Fruit fly (Drosophila melanogaster) whole organism, larva: Measurements from ENCODE around the gene CG10513.

Experiments used
- noc ChIP-seq: fragments of 200-800 bp; sonication (Bioruptor generic); optimal IDR thresholded peaks from 3 replicates; lab custom pipeline; 2019; ENCODE audit warnings: missing biosample characterization, mild to moderate bottlenecking, missing genetic modification characterization, moderate library complexity

Gene CG10513

dm6 chr3R:25297678-25298077 is 20.7 kb upstream of the CG10513 start, which contains the start of gene CG31097:
TSS of gene CG31097 (minus strand) at chr3R:25297778.
- no peak for TF ChIP-seq noc (tag; lab: Kevin White, UChicago)

dm6 chr3R:25295320-25296020 is 18.5 kb upstream of the CG10513 start, which contains the start of gene CG31102:
TSS of gene CG31102 (minus strand) at chr3R:25295594.
- TF ChIP-seq noc (tag; lab: Kevin White, UChicago) = peak; percentile 65

- TF ChIP-seq noc (tag; lab: Kevin White, UChicago) = peak; percentile 59
Measured at dm6 chr3R:25292864-25293284, 15.9 kb upstream of the CG10513 start, which contains the start of gene CG31098. TSS of gene CG31098 (minus strand) at chr3R:25292977.

- TF ChIP-seq noc (tag; lab: Kevin White, UChicago) = no peak
Measured at dm6 chr3R:25289589-25289988, 12.6 kb upstream of the CG10513 start, which contains the start of gene CG11893. TSS of gene CG11893 (plus strand) at chr3R:25289889.

dm6 chr3R:25287128-25287527 is 10.1 kb upstream of the CG10513 start, which contains the start of gene CG13658:
TSS of gene CG13658 (plus strand) at chr3R:25287474.
- TF ChIP-seq noc (tag; lab: Kevin White, UChicago) = no peak

dm6 chr3R:25285173-25285572 is 8.2 kb upstream of the CG10513 start, which contains the start of gene CG31104:
TSS of gene CG31104 (plus strand) at chr3R:25285473.
- TF ChIP-seq noc (tag; lab: Kevin White, UChicago) = no peak

- TF ChIP-seq noc (tag; lab: Kevin White, UChicago) = no peak
Measured at dm6 chr3R:25283209-25283670, 6.2 kb upstream of the CG10513 start, which contains the start of gene CG31300. TSS of gene CG31300 (plus strand) at chr3R:25283620.

dm6 chr3R:25281165-25281564 is 4.2 kb upstream of the CG10513 start, which contains the start of gene CG11892:
TSS of gene CG11892 (plus strand) at chr3R:25281548.
- TF ChIP-seq noc (tag; lab: Kevin White, UChicago) = peak; percentile 84

- peak; percentile 65 for TF ChIP-seq noc (tag; lab: Kevin White, UChicago)
Measured at dm6 chr3R:25279796-25280350, 2.9 kb upstream of the CG10513 start, which contains the start of gene CG10514. TSS of gene CG10514 (minus strand) at chr3R:25279846.

dm6 chr3R:25275276-25275675 is 1.7 kb downstream of the CG10513 start:
- TF ChIP-seq noc (tag; lab: Kevin White, UChicago) = peak; percentile 48

- no peak for TF ChIP-seq noc (tag; lab: Kevin White, UChicago)
Measured at dm6 chr3R:25273537-25273936, 3.5 kb downstream of the CG10513 start, which contains the start of gene CG11878. TSS of gene CG11878 (plus strand) at chr3R:25273837.

- peak; percentile 9 for TF ChIP-seq noc (tag; lab: Kevin White, UChicago)
Measured at dm6 chr3R:25269909-25270308, 7.1 kb downstream of the CG10513 start, which contains the start of the genes CG11889 and CG11891. TSS of gene CG11889 (plus strand) at chr3R:25270209. TSS of gene CG11891 (plus strand) at chr3R:25270209.

- TF ChIP-seq noc (tag; lab: Kevin White, UChicago) = no peak
Measured at dm6 chr3R:25266751-25267150, 10.3 kb downstream of the CG10513 start.

dm6 chr3R:25265589-25266201 is 11.3 kb downstream of the CG10513 start, which contains the start of the genes GlnRS and RIOK2:
TSS of gene GlnRS (minus strand) at chr3R:25265721.
TSS of gene RIOK2 (plus strand) at chr3R:25265844.
- peak; percentile 5 for TF ChIP-seq noc (tag; lab: Kevin White, UChicago)

- TF ChIP-seq noc (tag; lab: Kevin White, UChicago) = peak; percentile 79
Measured at dm6 chr3R:25262322-25262761, 14.7 kb downstream of the CG10513 start, which contains the start of the genes Kdsr and CG11858. TSS of gene Kdsr (minus strand) at chr3R:25262498. TSS of gene CG11858 (plus strand) at chr3R:25262741.
